Worm (Caenorhabditis elegans) whole organism, L2 larva: ENCODE data around the gene srw-71.

Experiments used
- F13H6.1 ChIP-seq: sonication (generic microtip); optimal IDR thresholded peaks from 2 replicates; lab custom pipeline; 2016; ENCODE audit warnings: missing genetic modification characterization, missing compliant biosample characterization
- elt-3 ChIP-seq: sonication (generic microtip); optimal IDR thresholded peaks from 2 replicates; lab custom pipeline; 2017; ENCODE audit warnings: missing biosample characterization, missing genetic modification characterization
- lin-11 ChIP-seq: fragments of 150-350 bp; sonication (generic microtip); optimal IDR thresholded peaks from 2 replicates; lab custom pipeline; 2014; ENCODE audit warnings: missing biosample characterization, missing genetic modification characterization, inconsistent platforms, mixed read lengths
- nhr-237 ChIP-seq: fragments of 150-350 bp; optimal IDR thresholded peaks from 2 replicates; lab custom pipeline; 2014; ENCODE audit warnings: missing biosample characterization, missing genetic modification characterization
- nhr-25 ChIP-seq: fragments of 150-350 bp; sonication (generic microtip); optimal IDR thresholded peaks from 3 replicates; lab custom pipeline; 2014; ENCODE audit warnings: missing biosample characterization, missing genetic modification characterization

ce11 chrV:7436911-7437310 is 6.0 kb upstream of the srw-71 start:
- TF ChIP-seq elt-3 (tag; lab: Kevin White, UChicago) = no peak
- no peak for TF ChIP-seq F13H6.1 (tag; lab: Kevin White, UChicago)
- TF ChIP-seq lin-11 = no peak
- TF ChIP-seq nhr-237 (tag; lab: Kevin White, UChicago) = no peak
- peak; percentile 81 for TF ChIP-seq nhr-25 (tag; lab: Kevin White, UChicago)
